Fruit fly (Drosophila melanogaster) whole organism, wandering third instar larva: Measurements from ENCODE around the gene Srp68.

Experiments used
- Dfd ChIP-seq: fragments of >200 bp; optimal IDR thresholded peaks from 2 replicates; lab custom pipeline; 2017; ENCODE audit warnings: missing biosample characterization, missing genetic modification characterization
- Hr78 ChIP-seq: fragments of >200 bp; optimal IDR thresholded peaks from 2 replicates; lab custom pipeline; 2017; ENCODE audit warnings: missing biosample characterization, missing genetic modification characterization
- Myc ChIP-seq: fragments of >200 bp; optimal IDR thresholded peaks from 2 replicates; lab custom pipeline; 2017
- OdsH ChIP-seq: fragments of 200-800 bp; sonication (Bioruptor generic); optimal IDR thresholded peaks from 2 replicates; lab custom pipeline; 2016; ENCODE audit warnings: missing biosample characterization, mild to moderate bottlenecking, missing genetic modification characterization
- Rel ChIP-seq, 2 experiments: fragments of 200-800 bp; sonication (Bioruptor generic) in 1 of 2; optimal IDR thresholded peaks; 2 replicates in 1 of 2; 3 replicates in 1 of 2; lab custom pipeline; 2016 to 2019; ENCODE audit warnings: mild to moderate bottlenecking in 2 of 2, missing biosample characterization in 2 of 2, missing genetic modification characterization in 2 of 2, moderate library complexity in 1 of 2
- Vsx2 ChIP-seq: fragments of 200-300, 225-300 bp; sonication (Bioruptor generic); optimal IDR thresholded peaks from 2 replicates; lab custom pipeline; 2018; ENCODE audit warnings: missing biosample characterization, missing genetic modification characterization; ENCODE audit not compliant: partially characterized antibody
- br ChIP-seq: fragments of 200-800 bp; sonication (Bioruptor generic); optimal IDR thresholded peaks from 2 replicates; lab custom pipeline; 2016; ENCODE audit warnings: missing biosample characterization, missing genetic modification characterization
- ey ChIP-seq: fragments of 200-800 bp; sonication (Bioruptor generic); optimal IDR thresholded peaks from 2 replicates; lab custom pipeline; 2016; ENCODE audit warnings: missing biosample characterization, missing genetic modification characterization
- h ChIP-seq: fragments of 200-800 bp; sonication (Bioruptor generic); optimal IDR thresholded peaks from 3 replicates; lab custom pipeline; 2016; ENCODE audit warnings: missing biosample characterization, mild to moderate bottlenecking, missing genetic modification characterization

- no peak for TF ChIP-seq ey (GFP tag; lab: Kevin White, UChicago)
- TF ChIP-seq Myc: no peak
- no peak for TF ChIP-seq br (GFP tag; lab: Kevin White, UChicago)
- no peak for TF ChIP-seq Dfd (GFP tag; lab: Kevin White, UChicago)
- no peak for TF ChIP-seq h (GFP tag; lab: Kevin White, UChicago)
- no peak for TF ChIP-seq Hr78
- TF ChIP-seq OdsH (GFP tag; lab: Kevin White, UChicago): no peak
- no peak for TF ChIP-seq Rel (GFP tag; optimal IDR thresholded peaks at IDR 0.05; lab: Kevin White, UChicago)
- TF ChIP-seq Rel (tag; optimal IDR thresholded peaks at IDR 0.05; lab: Kevin White, UChicago): no peak
- TF ChIP-seq Vsx2: peak; percentile 64
Measured at dm6 chr3L:8953962-8954647, 20.7 kb upstream of the Srp68 start, which contains the start of the genes CG43783 and orb2.
